Worm (Caenorhabditis elegans): ENCODE data around the gene hst-2.

Gene hst-2

DNA sequence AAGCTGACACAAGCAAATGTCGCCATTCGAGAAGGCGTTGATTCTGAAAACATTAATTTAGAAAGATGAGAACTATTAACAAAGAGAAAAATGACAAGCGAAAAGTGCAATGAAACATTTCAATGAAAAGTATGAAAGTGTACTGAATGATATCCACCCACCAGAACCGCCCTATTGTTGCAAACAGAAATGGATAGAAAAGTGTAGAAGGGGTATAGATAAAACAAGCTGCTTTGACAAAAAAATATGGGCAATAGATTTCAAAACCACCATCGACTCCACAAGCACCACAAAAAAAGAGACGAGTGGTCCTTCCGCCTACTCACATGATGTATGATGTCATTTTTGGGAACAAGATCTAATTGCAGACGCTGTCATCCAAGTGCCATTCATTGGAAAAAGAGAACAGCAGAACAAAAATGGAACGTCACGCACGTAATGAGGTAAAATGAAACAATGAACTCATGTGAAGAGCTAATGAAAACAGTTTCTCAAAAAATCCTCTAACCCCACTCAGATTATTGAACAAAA is 33.7 kb upstream of the hst-2 start, which contains the start of gene C34F6.10:
TSS of gene C34F6.10 (minus strand) at position 51 of the 531 bp plus-strand sequence.
- TF ChIP-seq unc-39 (tag; optimal IDR thresholded peaks at IDR 0.05), result no peak
- no peak for TF ChIP-seq aly-2 (tag; optimal IDR thresholded peaks at IDR 0.05)

DNA sequence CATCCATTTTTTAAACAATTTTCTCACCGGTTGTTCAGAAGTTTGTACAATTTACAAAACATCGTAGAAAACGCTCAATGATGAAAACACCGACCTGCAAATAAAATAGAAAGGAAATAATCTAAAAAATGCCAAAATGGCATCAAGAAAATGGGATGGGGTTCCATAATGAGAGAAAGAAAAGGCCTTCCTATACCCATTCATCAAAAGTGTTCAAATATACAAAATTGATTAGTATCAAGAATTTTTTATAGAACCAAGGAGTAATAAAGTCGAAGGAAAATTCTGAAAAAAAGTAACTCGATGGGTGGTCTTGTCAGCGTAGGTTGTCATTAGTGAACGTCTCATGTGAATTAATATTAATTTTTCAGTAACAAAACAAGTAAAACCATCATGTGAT is 19.6 kb upstream of the hst-2 start, which contains the start of gene C34F6.12:
TSS of gene C34F6.12 (minus strand) at position 101 of the 400 bp plus-strand sequence.
- TF ChIP-seq nhr-237 (tag; optimal IDR thresholded peaks at IDR 0.05) (no peak), ceh-16 (tag; optimal IDR thresholded peaks at IDR 0.05) (no peak), unc-62 (GFP tag; optimal IDR thresholded peaks at IDR 0.05) (no peak), lin-13 (GFP tag; optimal IDR thresholded peaks at IDR 0.05) (no peak), dmd-4 (tag; optimal IDR thresholded peaks at IDR 0.05) (no peak), aly-2 (tag; optimal IDR thresholded peaks at IDR 0.05) (no peak), sem-4 (tag; optimal IDR thresholded peaks at IDR 0.05) (no peak), crh-2 (tag; optimal IDR thresholded peaks at IDR 0.05) (no peak), nhr-6 (tag; optimal IDR thresholded peaks at IDR 0.05) (no peak), ZK546.5 (tag; optimal IDR thresholded peaks at IDR 0.05) (no peak), lin-39 (tag; optimal IDR thresholded peaks at IDR 0.05) (no peak), blmp-1 (tag; optimal IDR thresholded peaks at IDR 0.05; ENCODE audit: insufficient read depth) (no peak), Y55F3AM.14 (GFP tag; optimal IDR thresholded peaks at IDR 0.05) (no peak), mbf-1 (tag; optimal IDR thresholded peaks at IDR 0.05) (no peak), snpc-4 (tag; optimal IDR thresholded peaks at IDR 0.05) (no peak), zag-1 (tag; optimal IDR thresholded peaks at IDR 0.05) (no peak), F13H6.1 (tag; optimal IDR thresholded peaks at IDR 0.05) (no peak), ztf-4 (tag; optimal IDR thresholded peaks at IDR 0.05) (no peak), nhr-11 (tag; optimal IDR thresholded peaks at IDR 0.05) (no peak), unc-39 (tag; optimal IDR thresholded peaks at IDR 0.05) (no peak)

DNA sequence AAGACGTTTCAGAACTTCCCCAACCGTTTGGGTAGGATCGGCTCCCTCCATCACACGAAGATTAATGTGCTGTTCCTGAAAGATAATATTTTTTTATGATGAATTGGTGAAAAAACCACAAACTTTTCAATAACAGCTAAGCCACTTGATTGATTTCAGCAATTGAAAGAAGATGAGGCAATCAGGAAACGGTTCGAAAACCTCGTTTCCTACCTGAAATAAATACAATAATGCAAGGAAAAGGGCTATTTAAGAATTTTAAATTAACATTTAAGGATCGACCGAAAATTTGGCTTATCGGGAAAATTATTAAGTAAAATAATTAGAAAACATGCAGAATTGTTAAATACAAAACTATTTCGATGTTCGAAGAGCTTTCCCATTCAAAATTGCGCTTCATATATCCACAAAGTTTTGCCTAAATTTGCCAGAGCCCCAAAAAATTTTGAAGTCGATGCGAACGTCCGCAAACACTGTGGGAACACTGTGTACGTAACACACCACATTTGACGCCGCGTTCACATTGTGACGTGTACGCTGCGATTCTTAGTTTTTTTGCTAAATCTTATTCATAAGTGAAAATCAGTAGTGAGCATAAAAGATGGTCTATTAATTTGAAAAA is 15.8 kb upstream of the hst-2 start, which contains the start of gene C34F6.9:
TSS of gene C34F6.9 (minus strand) at position 51 of the 622 bp plus-strand sequence.
- TF ChIP-seq nhr-129 (tag; optimal IDR thresholded peaks at IDR 0.05) (no peak), unc-39 (tag; optimal IDR thresholded peaks at IDR 0.05) (no peak), unc-55 (GFP tag; optimal IDR thresholded peaks at IDR 0.05) (peak; percentile 21), ceh-82 (tag; optimal IDR thresholded peaks at IDR 0.05) (no peak), dmd-4 (tag; optimal IDR thresholded peaks at IDR 0.05) (no peak), nhr-6 (tag; optimal IDR thresholded peaks at IDR 0.05) (no peak), unc-62 (GFP tag; optimal IDR thresholded peaks at IDR 0.05) (no peak), mdl-1 (tag; optimal IDR thresholded peaks at IDR 0.05) (no peak), nhr-237 (tag; optimal IDR thresholded peaks at IDR 0.05) (no peak), peb-1 (tag; optimal IDR thresholded peaks at IDR 0.05) (no peak), lsy-2 (tag; optimal IDR thresholded peaks at IDR 0.05) (no peak), crh-2 (tag; optimal IDR thresholded peaks at IDR 0.05) (peak; percentile 6), lin-39 (tag; optimal IDR thresholded peaks at IDR 0.05) (no peak)

DNA sequence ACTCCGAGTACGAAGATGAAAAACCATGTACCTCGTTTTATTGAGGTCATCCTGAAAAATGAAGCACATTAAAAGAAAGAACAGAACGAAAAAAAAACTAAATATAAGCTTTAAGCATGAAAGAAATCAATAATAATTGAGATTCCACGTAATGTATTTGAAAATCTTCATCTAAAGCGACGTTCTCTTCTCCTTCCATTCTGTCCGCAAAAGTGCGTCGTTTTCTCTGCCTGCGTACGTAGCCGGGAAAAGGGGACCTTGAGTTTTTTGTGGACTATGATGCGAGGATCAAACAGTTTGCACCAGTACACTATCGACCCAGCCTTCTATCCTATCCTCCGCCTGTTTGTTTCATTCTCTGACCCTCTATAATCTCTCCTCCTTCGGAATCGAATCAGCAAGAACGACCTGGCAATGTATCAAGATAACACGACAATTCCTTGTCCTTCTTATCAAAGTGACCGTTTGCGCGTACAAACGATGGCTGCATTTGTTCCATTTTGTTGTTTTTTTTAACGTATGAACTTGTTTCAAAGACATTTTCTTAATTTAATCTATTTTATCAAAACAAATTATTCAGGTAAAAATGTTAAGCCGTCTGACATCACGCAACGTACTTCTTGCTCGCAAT is 8.6 kb upstream of the hst-2 start, which contains the start of the genes C34F6.7 and idh-2:
TSS of gene C34F6.7 (minus strand) at position 51 of the 631 bp plus-strand sequence.
TSS of gene idh-2 (plus strand) at position 581 of the 631 bp plus-strand sequence.
- peak; percentile 70 for TF ChIP-seq nhr-21 (tag; optimal IDR thresholded peaks at IDR 0.05)
- peak; percentile 15 for TF ChIP-seq Y55F3AM.14 (GFP tag; optimal IDR thresholded peaks at IDR 0.05)
- TF ChIP-seq crh-2 (tag; optimal IDR thresholded peaks at IDR 0.05), result peak; percentile 8
- TF ChIP-seq unc-55 (GFP tag; optimal IDR thresholded peaks at IDR 0.05), result peak; percentile 50
- peak; percentile 9 for TF ChIP-seq F13H6.1 (tag; optimal IDR thresholded peaks at IDR 0.05)
- peak; percentile 58 for TF ChIP-seq sma-9 (GFP tag; optimal IDR thresholded peaks at IDR 0.05)
- TF ChIP-seq sma-9 (tag; optimal IDR thresholded peaks at IDR 0.05), result no peak
- TF ChIP-seq R02D3.7 (tag; optimal IDR thresholded peaks at IDR 0.05), result no peak
- peak; percentile 53 for TF ChIP-seq nhr-25 (tag; optimal IDR thresholded peaks at IDR 0.05)
- peak; percentile 48 for TF ChIP-seq nhr-129 (tag; optimal IDR thresholded peaks at IDR 0.05)
- no peak for TF ChIP-seq ceh-16 (tag; optimal IDR thresholded peaks at IDR 0.05)
- peak; percentile 49 for TF ChIP-seq gmeb-1 (tag; optimal IDR thresholded peaks at IDR 0.05)
- TF ChIP-seq ztf-4 (tag; optimal IDR thresholded peaks at IDR 0.05), result no peak
- no peak for TF ChIP-seq elt-3 (tag; optimal IDR thresholded peaks at IDR 0.05)
- peak; percentile 45 for TF ChIP-seq fos-1 (tag; optimal IDR thresholded peaks at IDR 0.05)
- TF ChIP-seq mdl-1 (tag; optimal IDR thresholded peaks at IDR 0.05), result peak in 1 of 2 experiments; percentile 3
- TF ChIP-seq dmd-4 (tag; optimal IDR thresholded peaks at IDR 0.05), result no peak
- TF ChIP-seq sma-3 (GFP tag; optimal IDR thresholded peaks at IDR 0.05), result peak; percentile 57
- TF ChIP-seq lsy-2 (tag; optimal IDR thresholded peaks at IDR 0.05), result peak in 1 of 2 experiments; percentile 48
- TF ChIP-seq blmp-1 (tag; optimal IDR thresholded peaks at IDR 0.05; ENCODE audit: insufficient read depth), result no peak

Measured in whole organism, L2 larva.